Fruit fly (Drosophila melanogaster) ovary, adult (tissue): ENCODE data around the gene mask.
A peak's percentile ranks its signal among the peaks of the same experiment; 100 is the strongest.

Experiments used
- CG17801 ChIP-seq: fragments of 200-800 bp; optimal IDR thresholded peaks from 2 replicates; lab custom pipeline; 2019; ENCODE audit warnings: missing biosample characterization, mild to moderate bottlenecking, missing genetic modification characterization, moderate library complexity; ENCODE audit not compliant: partially characterized antibody

Gene mask

DNA sequence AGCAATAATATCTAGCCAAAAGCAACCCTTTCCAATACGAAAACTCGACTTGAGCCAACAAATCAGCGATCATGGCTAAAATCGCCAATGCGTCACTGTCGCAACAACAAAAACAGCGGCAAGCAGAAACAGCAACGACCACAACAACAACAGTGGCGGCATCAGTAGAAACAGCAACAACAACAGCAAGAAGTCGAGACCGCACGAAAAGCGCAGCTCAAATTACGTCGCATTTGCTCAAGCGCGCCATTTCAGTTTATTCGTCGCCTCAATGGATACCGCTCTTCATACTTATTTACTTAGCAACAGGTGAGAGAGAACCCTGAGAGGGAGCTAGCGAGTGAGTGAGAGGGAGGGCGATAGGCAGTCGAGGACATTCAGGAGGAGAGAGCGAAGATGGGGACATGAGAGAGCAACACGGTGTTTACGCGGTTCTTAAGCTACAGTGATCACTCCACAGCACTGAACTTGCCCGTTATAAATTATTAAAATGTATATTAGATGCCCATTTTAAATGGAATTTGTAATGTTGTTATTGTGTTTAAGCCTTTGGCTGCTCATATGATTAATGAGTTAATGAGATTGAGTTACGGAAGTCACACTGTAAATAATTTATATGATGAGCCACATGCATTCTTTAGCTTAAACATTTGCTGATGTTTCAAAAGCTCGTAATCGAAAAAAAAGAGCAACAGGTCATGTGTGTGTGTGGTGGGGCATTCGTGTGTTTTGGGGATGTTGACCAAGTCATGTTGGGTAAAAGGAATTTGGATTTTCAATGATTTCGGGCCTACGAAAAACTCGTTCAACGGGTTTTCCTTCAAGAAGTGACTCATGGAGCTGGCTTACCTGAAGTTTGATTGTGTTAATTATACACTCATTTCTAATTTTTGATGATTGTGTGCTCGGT lies 65.4 kb downstream of the mask start:
- peak; percentile 95 for TF ChIP-seq CG17801 (GFP tag; lab: Kevin White, UChicago)

- TF ChIP-seq CG17801 (GFP tag; lab: Kevin White, UChicago), result no peak
Measured at dm6 chr3R:24296913-24297312, 66.6 kb downstream of the mask start.

DNA sequence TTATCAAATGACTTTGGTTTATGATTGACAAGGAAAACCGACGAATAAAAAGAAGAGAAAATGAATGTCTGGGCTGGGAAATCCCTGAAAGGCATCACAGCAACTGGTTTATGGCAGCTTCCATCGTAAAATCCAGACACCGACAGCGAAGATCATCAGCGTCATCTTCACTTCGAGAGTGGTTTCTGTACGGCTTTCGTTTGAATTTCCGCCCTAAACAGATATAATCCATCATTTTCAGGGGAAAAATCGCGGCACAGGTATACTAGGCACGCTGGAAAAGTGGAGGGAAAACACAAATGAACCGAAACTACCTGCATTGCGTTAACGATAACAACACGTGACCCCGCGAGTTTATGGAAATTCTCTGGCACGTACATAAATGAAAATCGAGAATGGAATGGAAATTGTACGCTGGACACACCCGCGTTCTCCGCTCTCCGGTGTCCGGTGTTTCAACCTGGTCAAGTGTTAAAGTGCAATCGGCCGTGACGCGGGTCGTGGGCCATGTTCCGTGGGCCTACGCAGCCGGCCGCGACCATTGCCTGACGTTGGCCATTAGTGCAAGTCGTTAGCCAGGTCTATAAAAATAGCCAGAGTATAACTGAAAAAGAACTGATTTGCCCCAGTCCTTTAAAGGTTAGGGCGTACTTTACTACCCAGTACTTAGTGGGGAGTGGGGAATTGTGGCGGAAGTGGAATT lies 67.2 kb downstream of the mask start:
- TF ChIP-seq CG17801 (GFP tag; lab: Kevin White, UChicago), result no peak

- TF ChIP-seq CG17801 (GFP tag; lab: Kevin White, UChicago), result no peak
Measured at dm6 chr3R:24298534-24298936, 68.2 kb downstream of the mask start.

DNA sequence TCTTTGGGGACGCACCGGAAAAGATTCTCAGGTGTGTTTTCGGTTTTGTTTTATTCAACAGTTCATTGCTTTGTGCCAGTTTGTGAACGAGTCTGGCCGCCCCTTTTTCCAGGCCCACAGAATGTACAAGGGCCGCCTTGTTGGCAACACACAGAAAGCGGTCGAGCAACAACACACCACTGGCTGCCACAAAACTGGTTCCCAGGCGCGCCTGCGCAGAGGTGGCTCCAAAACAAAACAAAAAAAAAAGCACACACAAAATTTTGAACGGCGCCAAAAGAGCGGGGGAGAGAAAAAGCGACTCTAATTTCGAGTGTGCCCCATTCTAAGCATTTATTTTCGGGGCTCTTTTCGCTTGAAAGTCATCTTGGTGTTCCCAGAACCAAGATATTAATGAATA lies 68.8 kb downstream of the mask start:
- no peak for TF ChIP-seq CG17801 (GFP tag; lab: Kevin White, UChicago)
